Fruit fly (Drosophila melanogaster): Measurements from ENCODE around the gene CG15399.

Gene CG15399

dm6 chr2L:2748480-2749143, 23.0 kb downstream of the CG15399 start (continued):
- TF ChIP-seq CG17568 (GFP tag; optimal IDR thresholded peaks at IDR 0.05) (no peak), CG11504 (tag; optimal IDR thresholded peaks at IDR 0.05) (peak; percentile 91), luna (GFP tag; optimal IDR thresholded peaks at IDR 0.05) (peak; percentile 39), MBD-R2 (GFP tag; IDR thresholded peaks at IDR 0.05) (peak; percentile 95), B-H1 (GFP tag; IDR thresholded peaks at IDR 0.05) (peak; percentile 68), Usf (GFP tag; optimal IDR thresholded peaks at IDR 0.05) (peak; percentile 78), CG31441 (GFP tag; IDR thresholded peaks at IDR 0.05) (no peak; the same call in 1 of the 2 replicates), CG17802 (tag; optimal IDR thresholded peaks at IDR 0.05) (peak; percentile 66), Hr39 (optimal IDR thresholded peaks at IDR 0.05) (no peak), CG3407 (GFP tag; optimal IDR thresholded peaks at IDR 0.05) (peak; percentile 59), CG16813 (GFP tag; IDR thresholded peaks at IDR 0.05; ENCODE audit: partially characterized antibody) (peak; percentile 50; the same call in 2 of the 3 replicates), sc (optimal IDR thresholded peaks at IDR 0.05) (no peak), sc (GFP tag; optimal IDR thresholded peaks at IDR 0.05) (peak; percentile 67), her (GFP tag; optimal IDR thresholded peaks at IDR 0.05) (peak; percentile 78), Chrac-16 (GFP tag; optimal IDR thresholded peaks at IDR 0.05) (peak; percentile 90), abd-A (tag; optimal IDR thresholded peaks at IDR 0.05) (no peak), crc (GFP tag; optimal IDR thresholded peaks at IDR 0.05) (peak; percentile 59), Sin3A (optimal IDR thresholded peaks at IDR 0.05) (peak; percentile 66), repo (GFP tag; optimal IDR thresholded peaks at IDR 0.05) (peak; percentile 70), CG13775 (GFP tag; optimal IDR thresholded peaks at IDR 0.05) (peak; percentile 87), onecut (GFP tag; IDR thresholded peaks at IDR 0.05) (peak; percentile 76), NfI (GFP tag; optimal IDR thresholded peaks at IDR 0.05) (peak; percentile 92), CG9797 (GFP tag; optimal IDR thresholded peaks at IDR 0.05) (peak; percentile 39), CG10462 (GFP tag; optimal IDR thresholded peaks at IDR 0.05) (peak; percentile 70), NK7.1 (GFP tag; optimal IDR thresholded peaks at IDR 0.05) (peak; percentile 69), CG3281 (GFP tag; optimal IDR thresholded peaks at IDR 0.05) (peak; percentile 96), HLH4C (GFP tag; IDR thresholded peaks at IDR 0.05; ENCODE audit: partially characterized antibody) (peak; percentile 42; the same call in 1 of the 3 replicates), CG8944 (GFP tag; optimal IDR thresholded peaks at IDR 0.05) (peak; percentile 80), oc (tag; optimal IDR thresholded peaks at IDR 0.05) (no peak), Trl (optimal IDR thresholded peaks at IDR 0.05) (no peak), Trl (GFP tag; optimal IDR thresholded peaks at IDR 0.05) (peak; percentile 81), CG12744 (GFP tag; optimal IDR thresholded peaks at IDR 0.05) (peak; percentile 28), pum (GFP tag; optimal IDR thresholded peaks at IDR 0.05) (peak; percentile 71), CG17186 (GFP tag; optimal IDR thresholded peaks at IDR 0.05) (peak; percentile 82), Stat92E (GFP tag; optimal IDR thresholded peaks at IDR 0.05) (no peak), yki (optimal IDR thresholded peaks at IDR 0.05) (no peak), hbn (GFP tag; IDR thresholded peaks at IDR 0.05; ENCODE audit: partially characterized antibody) (peak; percentile 17; the same call in 1 of the 2 replicates), sd (tag; optimal IDR thresholded peaks at IDR 0.05) (peak; percentile 46), Scr (GFP tag; IDR thresholded peaks at IDR 0.05; ENCODE audit: partially characterized antibody) (peak; percentile 56; the same call in 1 of the 2 replicates), stwl (tag; optimal IDR thresholded peaks at IDR 0.05) (peak; percentile 94), CG3163 (GFP tag; optimal IDR thresholded peaks at IDR 0.05) (peak; percentile 60), CG11398 (GFP tag; optimal IDR thresholded peaks at IDR 0.05) (peak; percentile 73), CG8359 (GFP tag; optimal IDR thresholded peaks at IDR 0.05; ENCODE audit: borderline replicate concordance) (no peak), CG11456 (GFP tag; IDR thresholded peaks at IDR 0.05) (peak; percentile 95), tap (tag; optimal IDR thresholded peaks at IDR 0.05) (peak; percentile 74), CG7786 (GFP tag; optimal IDR thresholded peaks at IDR 0.05) (peak; percentile 83), D19A (tag; optimal IDR thresholded peaks at IDR 0.05) (peak; percentile 83), CG12219 (GFP tag; optimal IDR thresholded peaks at IDR 0.05) (peak; percentile 61), fd102C (GFP tag; optimal IDR thresholded peaks at IDR 0.05) (peak; percentile 27), org-1 (GFP tag; optimal IDR thresholded peaks at IDR 0.05) (peak; percentile 67)

All from whole organism, embryonic.